Fruit fly (Drosophila melanogaster) whole organism, embryonic: ENCODE data around the gene CNMaR.

Experiments used
- BtbVII ChIP-seq: fragments of 200-800 bp; sonication (Bioruptor generic); optimal IDR thresholded peaks from 3 replicates; lab custom pipeline; 2017; ENCODE audit warnings: missing biosample characterization, mild to moderate bottlenecking, missing genetic modification characterization
- CG10147 ChIP-seq: fragments of 200-800 bp; sonication (Bioruptor generic); optimal IDR thresholded peaks from 2 replicates; lab custom pipeline; 2019; ENCODE audit warnings: missing biosample characterization, mild to moderate bottlenecking, missing genetic modification characterization, moderate library complexity
- CG10366 ChIP-seq: fragments of 200-800 bp; sonication (Bioruptor generic); IDR thresholded peaks from 2 replicates; pipeline ENCODE4 v1.3.6; 2022; ENCODE audit warnings: missing biosample characterization, missing genetic modification characterization
- CG10543 ChIP-seq: fragments of 200-800 bp; sonication (Bioruptor generic); optimal IDR thresholded peaks from 3 replicates; lab custom pipeline; 2017; ENCODE audit warnings: missing biosample characterization, mild to moderate bottlenecking, missing genetic modification characterization, moderate library complexity
- CG12155 ChIP-seq: fragments of 200-800 bp; sonication (Bioruptor generic); optimal IDR thresholded peaks from 3 replicates; lab custom pipeline; 2016; ENCODE audit warnings: missing biosample characterization, missing genetic modification characterization
- CG1233 ChIP-seq: fragments of 200-800 bp; sonication (Bioruptor generic); optimal IDR thresholded peaks from 4 replicates; lab custom pipeline; 2018; ENCODE audit warnings: missing biosample characterization, mild to moderate bottlenecking, missing genetic modification characterization
- CG14014 ChIP-seq: fragments of 200-800 bp; sonication (Bioruptor generic); IDR thresholded peaks from 2 replicates; pipeline ENCODE4 v1.3.6; 2022; ENCODE audit warnings: missing biosample characterization, missing genetic modification characterization
- CG14441 ChIP-seq: fragments of 200-800 bp; sonication (Bioruptor generic); IDR thresholded peaks from 2 replicates; pipeline ENCODE4 v1.3.6; 2022; ENCODE audit warnings: missing biosample characterization, missing genetic modification characterization
- CG14667 ChIP-seq: fragments of 200-800 bp; sonication (Bioruptor generic); IDR thresholded peaks from 2 replicates; pipeline ENCODE4 v1.3.6; 2022; ENCODE audit warnings: missing biosample characterization, missing genetic modification characterization
- CG14965 ChIP-seq: fragments of 200-800 bp; sonication (Bioruptor generic); optimal IDR thresholded peaks from 2 replicates; lab custom pipeline; 2016; ENCODE audit warnings: missing biosample characterization, missing genetic modification characterization, borderline replicate concordance
- CG15514 ChIP-seq: fragments of 200-800 bp; sonication (Bioruptor generic); optimal IDR thresholded peaks from 3 replicates; lab custom pipeline; 2017; ENCODE audit warnings: missing biosample characterization, missing genetic modification characterization, mild to moderate bottlenecking, moderate library complexity, missing genetic modification reagents
- CG18476 ChIP-seq: fragments of 200-800 bp; sonication (Bioruptor generic); optimal IDR thresholded peaks from 2 replicates; lab custom pipeline; 2016; ENCODE audit warnings: missing biosample characterization, mild to moderate bottlenecking, missing genetic modification characterization
- CG42726 ChIP-seq: fragments of 200-800 bp; sonication (Bioruptor generic); IDR thresholded peaks from 2 replicates; pipeline ENCODE4 v1.3.6; 2022; ENCODE audit warnings: missing biosample characterization, missing genetic modification characterization; ENCODE audit not compliant: partially characterized antibody
- CG4617 ChIP-seq: fragments of 200-800 bp; sonication (Bioruptor generic); optimal IDR thresholded peaks from 3 replicates; lab custom pipeline; 2016; ENCODE audit warnings: missing biosample characterization, missing genetic modification characterization, borderline replicate concordance
- CG6254 ChIP-seq: fragments of 200-800 bp; sonication (Bioruptor generic); optimal IDR thresholded peaks from 3 replicates; lab custom pipeline; 2017; ENCODE audit warnings: mild to moderate bottlenecking, missing biosample characterization, missing genetic modification reagents, missing genetic modification characterization
- CG6654 ChIP-seq: fragments of 200-800 bp; sonication (Bioruptor generic); optimal IDR thresholded peaks from 2 replicates; lab custom pipeline; 2017; ENCODE audit warnings: missing biosample characterization, mild to moderate bottlenecking, missing genetic modification characterization
- CG7839 ChIP-seq: fragments of 200-800 bp; sonication (Bioruptor generic); optimal IDR thresholded peaks from 3 replicates; lab custom pipeline; 2018; ENCODE audit warnings: missing biosample characterization, mild to moderate bottlenecking, missing genetic modification characterization, moderate library complexity
- CG9876 ChIP-seq: fragments of 200-800 bp; sonication (Bioruptor generic); optimal IDR thresholded peaks from 2 replicates; lab custom pipeline; 2016; ENCODE audit warnings: missing biosample characterization, missing genetic modification characterization
- Chrac-16 ChIP-seq: fragments of 200-800 bp; sonication (Bioruptor generic); optimal IDR thresholded peaks from 3 replicates; lab custom pipeline; 2016; ENCODE audit warnings: missing biosample characterization, missing genetic modification characterization
- Dad ChIP-seq: fragments of 200-800 bp; sonication (Bioruptor generic); optimal IDR thresholded peaks from 3 replicates; lab custom pipeline; 2016; ENCODE audit warnings: missing biosample characterization, missing genetic modification characterization
- Dek ChIP-seq: fragments of 200-800 bp; sonication (Bioruptor generic); optimal IDR thresholded peaks from 3 replicates; lab custom pipeline; 2019; ENCODE audit warnings: missing biosample characterization, mild to moderate bottlenecking, missing genetic modification characterization, moderate library complexity
- Drgx ChIP-seq: fragments of 200-800 bp; sonication (Bioruptor generic); IDR thresholded peaks from 2 replicates; pipeline ENCODE4 v1.3.6; 2022; ENCODE audit warnings: missing biosample characterization, missing genetic modification characterization
- Ets65A ChIP-seq: fragments of 200-800 bp; sonication (Bioruptor generic); peaks from one replicate; lab custom pipeline; 2016; ENCODE audit warnings: missing biosample characterization, missing genetic modification characterization
- GATAe ChIP-seq: fragments of 200-800 bp; sonication (Bioruptor generic); conservative IDR thresholded peaks from 2 replicates; pipeline ENCODE4 v1.3.6; 2022; ENCODE audit warnings: missing biosample characterization, missing genetic modification characterization
- Gug ChIP-seq: fragments of 200-800 bp; sonication (Bioruptor generic); IDR thresholded peaks from 4 replicates; pipeline ENCODE4 v1.3.6; 2022; ENCODE audit warnings: missing biosample characterization, missing genetic modification characterization
- Lim3 ChIP-seq: fragments of 200-800 bp; sonication (Bioruptor generic); IDR thresholded peaks from 2 replicates; pipeline ENCODE4 v1.3.6; 2022; ENCODE audit warnings: missing biosample characterization, missing genetic modification characterization
- Meics ChIP-seq: fragments of 200-800 bp; sonication (Bioruptor generic); optimal IDR thresholded peaks from 2 replicates; lab custom pipeline; 2017; ENCODE audit warnings: missing biosample characterization, mild to moderate bottlenecking, missing genetic modification characterization
- Mrtf ChIP-seq: fragments of 200-800 bp; sonication (Bioruptor generic); IDR thresholded peaks from 3 replicates; pipeline ENCODE4 v1.3.6; 2022; ENCODE audit warnings: missing biosample characterization, missing genetic modification characterization
- NFAT ChIP-seq: fragments of 200-800 bp; sonication (Bioruptor generic); IDR thresholded peaks from 2 replicates; pipeline ENCODE4 v1.3.6; 2022; ENCODE audit warnings: missing biosample characterization, missing genetic modification characterization
- Opbp ChIP-seq: fragments of 200-800 bp; sonication (Bioruptor generic); IDR thresholded peaks from 3 replicates; pipeline ENCODE4 v1.3.6; 2022; ENCODE audit warnings: missing biosample characterization, missing genetic modification characterization; ENCODE audit not compliant: partially characterized antibody
- Side ChIP-seq: fragments of 200-800 bp; sonication (Bioruptor generic); optimal IDR thresholded peaks from 2 replicates; lab custom pipeline; 2016; ENCODE audit warnings: missing biosample characterization, missing genetic modification characterization
- ac ChIP-seq: fragments of 200-800 bp; sonication (Bioruptor generic); optimal IDR thresholded peaks from 3 replicates; lab custom pipeline; 2017; ENCODE audit warnings: missing biosample characterization, mild to moderate bottlenecking, missing genetic modification characterization
- ap ChIP-seq: fragments of 200-800 bp; sonication (Bioruptor generic); IDR thresholded peaks from 2 replicates; pipeline ENCODE4 v1.3.6; 2022; ENCODE audit warnings: missing biosample characterization, missing genetic modification characterization
- bigmax ChIP-seq: fragments of 200-800 bp; sonication (Bioruptor generic); optimal IDR thresholded peaks from 2 replicates; lab custom pipeline; 2018; ENCODE audit warnings: missing biosample characterization, mild to moderate bottlenecking, missing genetic modification characterization
- cas ChIP-seq: fragments of 200-800 bp; sonication (Bioruptor generic); IDR thresholded peaks from 2 replicates; pipeline ENCODE4 v1.3.6; 2022; ENCODE audit warnings: missing biosample characterization, missing genetic modification characterization
- caup ChIP-seq: fragments of 200-800 bp; sonication (Bioruptor generic); optimal IDR thresholded peaks from 3 replicates; lab custom pipeline; 2017; ENCODE audit warnings: missing biosample characterization, mild to moderate bottlenecking, missing genetic modification characterization, moderate library complexity; ENCODE audit not compliant: severe bottlenecking
- crol ChIP-seq: fragments of 200-800 bp; sonication (Bioruptor generic); IDR thresholded peaks from 2 replicates; pipeline ENCODE4 v1.3.6; 2022; ENCODE audit warnings: missing biosample characterization, missing genetic modification characterization
- disco-r ChIP-seq: fragments of 200-800 bp; sonication (Bioruptor generic); optimal IDR thresholded peaks from 2 replicates; lab custom pipeline; 2016; ENCODE audit warnings: missing biosample characterization, missing genetic modification characterization
- fd102C ChIP-seq: fragments of 200-800 bp; sonication (Bioruptor generic); optimal IDR thresholded peaks from 2 replicates; lab custom pipeline; 2018; ENCODE audit warnings: missing biosample characterization, mild to moderate bottlenecking, missing genetic modification characterization, moderate library complexity
- gfzf ChIP-seq: fragments of 200-800 bp; sonication (Bioruptor generic); optimal IDR thresholded peaks from 2 replicates; lab custom pipeline; 2016; ENCODE audit warnings: missing biosample characterization, mild to moderate bottlenecking, missing genetic modification characterization, moderate library complexity
- gsb ChIP-seq: fragments of 200-800 bp; sonication (Bioruptor generic); IDR thresholded peaks from 2 replicates; pipeline ENCODE4 v1.3.6; 2022; ENCODE audit warnings: missing biosample characterization, missing genetic modification characterization
- hb ChIP-seq: fragments of 200-800 bp; sonication (Bioruptor generic); IDR thresholded peaks from 3 replicates; pipeline ENCODE4 v1.3.6; 2022; ENCODE audit warnings: missing biosample characterization, missing genetic modification characterization; ENCODE audit not compliant: partially characterized antibody
- kni ChIP-seq: fragments of 200-800 bp; sonication (Bioruptor generic); optimal IDR thresholded peaks from 3 replicates; lab custom pipeline; 2017; ENCODE audit warnings: mild to moderate bottlenecking, missing biosample characterization, missing genetic modification reagents, missing genetic modification characterization
- lab ChIP-seq: fragments of 200-800 bp; sonication (Bioruptor generic); optimal IDR thresholded peaks from 3 replicates; lab custom pipeline; 2017; ENCODE audit warnings: missing biosample characterization, missing genetic modification characterization, mild to moderate bottlenecking, moderate library complexity, missing genetic modification reagents
- mirr ChIP-seq: fragments of 200-800 bp; sonication (Bioruptor generic); optimal IDR thresholded peaks from 3 replicates; lab custom pipeline; 2018; ENCODE audit warnings: missing biosample characterization, mild to moderate bottlenecking, missing genetic modification characterization
- nau ChIP-seq: fragments of 200-800 bp; sonication (Bioruptor generic); optimal IDR thresholded peaks from 3 replicates; lab custom pipeline; 2017; ENCODE audit warnings: missing biosample characterization, mild to moderate bottlenecking, missing genetic modification characterization, missing genetic modification reagents
- nmo ChIP-seq: fragments of 200-800 bp; sonication (Bioruptor generic); optimal IDR thresholded peaks from 2 replicates; lab custom pipeline; 2018; ENCODE audit warnings: missing biosample characterization, mild to moderate bottlenecking, missing genetic modification characterization, moderate library complexity
- pum ChIP-seq: fragments of 200-800 bp; sonication (Bioruptor generic); optimal IDR thresholded peaks from 2 replicates; lab custom pipeline; 2016; ENCODE audit warnings: missing biosample characterization, missing genetic modification characterization
- rib ChIP-seq: fragments of 200-800 bp; sonication (Bioruptor generic); IDR thresholded peaks from 2 replicates; pipeline ENCODE4 v1.3.6; 2022; ENCODE audit warnings: missing biosample characterization, missing genetic modification characterization
- tap ChIP-seq: fragments of 200-800 bp; optimal IDR thresholded peaks from 3 replicates; lab custom pipeline; 2019; ENCODE audit warnings: missing biosample characterization, mild to moderate bottlenecking, missing genetic modification characterization, moderate library complexity
- tin ChIP-seq: fragments of 200-800 bp; sonication (Bioruptor generic); optimal IDR thresholded peaks from 3 replicates; lab custom pipeline; 2016; ENCODE audit warnings: missing biosample characterization, missing genetic modification characterization
- unpg ChIP-seq: fragments of 200-800 bp; sonication (Bioruptor generic); optimal IDR thresholded peaks from 3 replicates; lab custom pipeline; 2018; ENCODE audit warnings: missing biosample characterization, mild to moderate bottlenecking, missing genetic modification characterization, moderate library complexity

CNMaR gene

DNA sequence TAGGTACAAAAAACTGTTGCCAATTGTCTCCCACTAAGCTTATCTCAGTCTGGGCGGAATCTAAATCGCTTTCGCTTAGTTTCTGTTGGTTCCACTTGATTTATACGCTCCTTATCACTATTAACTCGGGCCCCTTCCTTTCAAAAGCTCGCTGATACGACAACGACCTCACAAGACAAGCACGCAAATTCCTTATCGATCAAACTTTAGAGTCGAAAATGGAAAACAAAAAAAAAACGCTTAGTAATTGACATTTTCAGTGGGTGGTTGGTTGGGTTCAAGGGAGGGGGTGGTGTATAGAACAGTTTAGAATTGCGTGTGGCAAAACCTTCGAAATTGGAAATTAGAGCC, 47.5 kb downstream of the CNMaR start (continued):
- TF ChIP-seq CG4617 (GFP tag; lab: Kevin White, UChicago) (no peak), tin (GFP tag; lab: Kevin White, UChicago) (no peak), Dek (no peak), lab (GFP tag; lab: Kevin White, UChicago) (peak; percentile 63), CG7839 (no peak), caup (GFP tag; lab: Kevin White, UChicago) (peak; percentile 12), ac (GFP tag; lab: Kevin White, UChicago) (no peak), NFAT (GFP tag; lab: Robert Waterston, UW) (no peak), CG1233 (GFP tag; lab: Kevin White, UChicago) (no peak), rib (GFP tag; lab: Robert Waterston, UW) (no peak), CG10147 (no peak), CG14965 (no peak), Lim3 (GFP tag; lab: Robert Waterston, UW) (no peak), pum (GFP tag; lab: Kevin White, UChicago) (no peak), GATAe (GFP tag; lab: Robert Waterston, UW) (peak; percentile 90), CG14441 (GFP tag; lab: Robert Waterston, UW) (no peak), cas (GFP tag; lab: Robert Waterston, UW) (no peak), tap (tag; lab: Kevin White, UChicago) (no peak), Side (GFP tag; lab: Kevin White, UChicago) (no peak), BtbVII (no peak), Ets65A (GFP tag; lab: Kevin White, UChicago) (peak; percentile 24), Drgx (GFP tag; lab: Robert Waterston, UW) (no peak), CG12155 (no peak), hb (GFP tag; lab: Robert Waterston, UW) (no peak), CG10366 (GFP tag; lab: Robert Waterston, UW) (no peak), CG9876 (no peak), Chrac-16 (GFP tag; lab: Kevin White, UChicago) (no peak), CG10543 (peak; percentile 51), ap (GFP tag; lab: Robert Waterston, UW) (no peak), Opbp (GFP tag; lab: Robert Waterston, UW) (no peak), CG6254 (GFP tag; lab: Kevin White, UChicago) (no peak), fd102C (GFP tag; lab: Kevin White, UChicago) (no peak), nmo (GFP tag; lab: Kevin White, UChicago) (no peak), crol (GFP tag; lab: Robert Waterston, UW) (no peak), Gug (no peak), CG15514 (no peak), unpg (GFP tag; lab: Kevin White, UChicago) (no peak), CG6654 (GFP tag; lab: Kevin White, UChicago) (no peak), gsb (GFP tag; lab: Robert Waterston, UW) (no peak), kni (GFP tag; lab: Kevin White, UChicago) (no peak), bigmax (GFP tag; lab: Kevin White, UChicago) (peak; percentile 12), disco-r (GFP tag; lab: Kevin White, UChicago) (no peak), Meics (GFP tag; lab: Kevin White, UChicago) (no peak), CG14014 (GFP tag; lab: Robert Waterston, UW) (no peak), CG18476 (GFP tag; lab: Kevin White, UChicago) (no peak), nau (GFP tag; lab: Kevin White, UChicago) (no peak), CG14667 (GFP tag; lab: Robert Waterston, UW) (no peak), gfzf (GFP tag; lab: Kevin White, UChicago) (no peak), Mrtf (GFP tag; lab: Robert Waterston, UW) (no peak), Dad (no peak), CG42726 (GFP tag; lab: Robert Waterston, UW) (no peak), mirr (GFP tag; lab: Kevin White, UChicago) (peak; percentile 89)
